Worm (Caenorhabditis elegans) whole organism, L3 larva: ENCODE results near the gene dod-6.
A peak's percentile ranks its signal among the peaks of the same experiment; 100 is the strongest.

ENCODE experiments used
- R02D3.7 ChIP-seq: fragments of 150-350 bp; optimal IDR thresholded peaks from 2 replicates; lab custom pipeline; 2014; ENCODE audit warnings: missing biosample characterization, missing genetic modification characterization
- aly-2 ChIP-seq: fragments of 150-350 bp; optimal IDR thresholded peaks from 2 replicates; lab custom pipeline; 2014; ENCODE audit warnings: missing biosample characterization, missing genetic modification characterization
- ceh-16 ChIP-seq: sonication (generic microtip); optimal IDR thresholded peaks from 2 replicates; lab custom pipeline; 2017; ENCODE audit warnings: missing biosample characterization, missing genetic modification characterization
- ceh-9 ChIP-seq: sonication (generic microtip); optimal IDR thresholded peaks from 2 replicates; lab custom pipeline; 2018; ENCODE audit warnings: missing biosample characterization, missing genetic modification characterization
- snpc-4 ChIP-seq: fragments of 150-350 bp; optimal IDR thresholded peaks from 2 replicates; lab custom pipeline; 2014; ENCODE audit warnings: missing biosample characterization, missing genetic modification characterization
- ztf-11 ChIP-seq: fragments of 150-350 bp; optimal IDR thresholded peaks from 2 replicates; lab custom pipeline; 2014; ENCODE audit warnings: missing biosample characterization, missing genetic modification characterization

DNA sequence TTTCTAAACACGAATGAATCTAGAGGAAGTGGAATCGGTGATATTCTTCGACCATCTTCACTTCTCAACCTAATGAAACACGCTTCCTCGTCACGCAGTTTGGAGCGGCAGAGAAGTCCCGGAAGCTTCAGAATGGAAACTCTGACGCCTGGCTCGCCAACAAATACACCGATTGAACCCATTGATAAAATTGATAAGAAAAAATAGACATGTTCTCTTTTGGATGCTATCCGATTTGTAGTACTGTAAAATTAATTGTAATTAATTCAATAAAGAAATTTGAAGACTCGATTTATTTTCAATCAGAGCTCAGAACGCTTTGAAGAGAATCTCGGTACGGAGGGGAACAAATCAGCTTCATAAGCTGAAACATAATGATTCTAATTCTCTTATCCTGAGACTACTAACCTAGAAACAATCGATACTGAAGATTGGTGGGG, 17.0 kb downstream of the dod-6 start:
- TF ChIP-seq R02D3.7 (tag; lab: Kevin White, UChicago) (no peak), snpc-4 (no peak), ceh-16 (no peak), ztf-11 (tag; lab: Kevin White, UChicago) (no peak), aly-2 (peak; percentile 77), ceh-9 (no peak)
